Fruit fly (Drosophila melanogaster) whole organism, adult: Measurements from ENCODE around the gene CG43773.

Experiments
- CG14711 ChIP-seq: fragments of 200-800 bp; sonication (Bioruptor generic); optimal IDR thresholded peaks from 2 replicates; lab custom pipeline; 2018; ENCODE audit warnings: missing biosample characterization, mild to moderate bottlenecking, missing genetic modification characterization, moderate library complexity
- CG33017 ChIP-seq: fragments of 200-800 bp; sonication (Bioruptor generic); optimal IDR thresholded peaks from 2 replicates; lab custom pipeline; 2018; ENCODE audit warnings: missing biosample characterization, mild to moderate bottlenecking, missing genetic modification characterization, moderate library complexity
- CG5204 ChIP-seq: fragments of 200-800 bp; sonication (Bioruptor generic); optimal IDR thresholded peaks from 2 replicates; lab custom pipeline; 2016; ENCODE audit warnings: missing biosample characterization, missing genetic modification characterization
- CG7045 ChIP-seq: fragments of 200-800 bp; sonication (Bioruptor generic); optimal IDR thresholded peaks from 2 replicates; lab custom pipeline; 2017; ENCODE audit warnings: missing biosample characterization, mild to moderate bottlenecking, missing genetic modification characterization
- CG7101 ChIP-seq: fragments of 200-800 bp; sonication (Bioruptor generic); optimal IDR thresholded peaks from 2 replicates; lab custom pipeline; 2018; ENCODE audit warnings: missing biosample characterization, mild to moderate bottlenecking, missing genetic modification characterization, moderate library complexity
- Clk ChIP-seq: fragments of 200-800 bp; sonication (Bioruptor generic); optimal IDR thresholded peaks from 2 replicates; lab custom pipeline; 2017; ENCODE audit warnings: missing biosample characterization, missing genetic modification characterization
- Hr96 ChIP-seq: fragments of 200-800 bp; sonication (Bioruptor generic); optimal IDR thresholded peaks from 2 replicates; lab custom pipeline; 2016; ENCODE audit warnings: missing biosample characterization, missing genetic modification characterization
- Mnt ChIP-seq: fragments of 200-800 bp; sonication (Bioruptor generic); optimal IDR thresholded peaks from 2 replicates; lab custom pipeline; 2016; ENCODE audit warnings: missing biosample characterization, mild to moderate bottlenecking, missing genetic modification characterization
- cnc ChIP-seq, 2 experiments: fragments of >200 bp; optimal IDR thresholded peaks; 2 replicates each; lab custom pipeline; 2017
- kay ChIP-seq: fragments of 200-800 bp; sonication (Bioruptor generic); peaks from one replicate; lab custom pipeline; 2016; ENCODE audit warnings: missing biosample characterization, missing genetic modification characterization, borderline replicate concordance
- ovo ChIP-seq: fragments of 200-800 bp; sonication (Bioruptor generic); optimal IDR thresholded peaks from 2 replicates; lab custom pipeline; 2016; ENCODE audit warnings: missing biosample characterization, missing genetic modification characterization
- toe ChIP-seq: fragments of 200-800 bp; sonication (Bioruptor generic); optimal IDR thresholded peaks from 2 replicates; lab custom pipeline; 2016; ENCODE audit warnings: missing biosample characterization, missing genetic modification characterization

- TF ChIP-seq CG14711 (tag; lab: Kevin White, UChicago) (no peak), Clk (GFP tag; lab: Kevin White, UChicago) (no peak), toe (GFP tag; lab: Kevin White, UChicago) (no peak), kay (no peak), cnc (optimal IDR thresholded peaks at IDR 0.05; lab: Kevin White, UChicago) (no peak), CG5204 (GFP tag; lab: Kevin White, UChicago) (no peak), CG33017 (tag; lab: Kevin White, UChicago) (no peak), CG7101 (no peak), Hr96 (GFP tag; lab: Kevin White, UChicago) (no peak), CG7045 (no peak), ovo (GFP tag; lab: Kevin White, UChicago) (no peak), Mnt (no peak)
These were observed 863 bp downstream of the CG43773 start, which contains the start of gene CG43774 for dm6 chr2L:4008353-4008752.
